Fruit fly (Drosophila melanogaster) whole organism, pupa: ENCODE results near the gene RpL35A.

Source experiments
- CG14655 ChIP-seq: fragments of 200-800 bp; sonication (Bioruptor generic); optimal IDR thresholded peaks from 3 replicates; lab custom pipeline; 2017; ENCODE audit warnings: mild to moderate bottlenecking, missing biosample characterization, missing genetic modification reagents, missing genetic modification characterization
- CG9948 ChIP-seq: fragments of 200-800 bp; sonication (Bioruptor generic); optimal IDR thresholded peaks from 2 replicates; lab custom pipeline; 2018; ENCODE audit warnings: missing biosample characterization, mild to moderate bottlenecking, missing genetic modification characterization, moderate library complexity
- Snoo ChIP-seq: fragments of 200-800 bp; sonication (Bioruptor generic); optimal IDR thresholded peaks from 3 replicates; lab custom pipeline; 2017; ENCODE audit warnings: missing biosample characterization, mild to moderate bottlenecking, missing genetic modification characterization, inconsistent platforms
- rn ChIP-seq: fragments of 200-800 bp; sonication (Bioruptor generic); IDR thresholded peaks from 2 replicates; pipeline ENCODE4 v1.3.6; 2022; ENCODE audit warnings: missing biosample characterization, missing genetic modification characterization

DNA sequence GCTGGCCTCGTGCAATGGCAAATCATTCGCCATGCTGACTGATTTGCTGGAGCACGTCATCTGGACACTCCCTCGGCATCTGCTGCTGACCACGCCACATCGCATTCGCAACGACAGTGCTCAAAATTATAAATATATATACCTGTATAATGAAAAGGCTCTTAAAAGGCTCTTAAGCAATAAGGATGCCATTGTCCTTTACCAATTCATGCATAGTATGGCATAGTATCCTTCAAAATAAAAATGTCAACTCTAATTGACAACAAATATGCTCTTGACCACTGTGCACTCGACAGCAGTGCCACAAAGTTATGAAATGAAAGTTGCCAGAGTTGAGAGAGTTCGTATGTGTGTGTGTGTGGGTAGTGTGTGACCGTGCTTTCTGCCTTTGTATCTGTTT, 44.8 kb downstream of the RpL35A start:
- TF ChIP-seq CG14655 (GFP tag; lab: Kevin White, UChicago) (peak; percentile 11), Snoo (tag; lab: Kevin White, UChicago) (no peak), CG9948 (no peak), rn (no peak)
